Worm (Caenorhabditis elegans) whole organism, L1 larva: ENCODE measurements around the gene ZK154.6.

Experiments
- C16A3.4 ChIP-seq: fragments of 150-350 bp; optimal IDR thresholded peaks from 2 replicates; lab custom pipeline; 2014; ENCODE audit warnings: missing biosample characterization, missing genetic modification characterization
- C34B4.2 ChIP-seq: sonication (generic microtip); optimal IDR thresholded peaks from 2 replicates; lab custom pipeline; 2017; ENCODE audit warnings: mild to moderate bottlenecking, missing genetic modification characterization, missing compliant biosample characterization
- Y116A8C.19 ChIP-seq: sonication (generic microtip); optimal IDR thresholded peaks from 2 replicates; lab custom pipeline; 2016; ENCODE audit warnings: missing compliant biosample characterization, missing genetic modification characterization, borderline replicate concordance
- alr-1 ChIP-seq: fragments of 200-800 bp; sonication (Bioruptor generic); optimal IDR thresholded peaks from 2 replicates; lab custom pipeline; 2018; ENCODE audit warnings: borderline replicate concordance, mild to moderate bottlenecking, missing genetic modification characterization, missing compliant biosample characterization
- aly-2 ChIP-seq: fragments of 150-350 bp; optimal IDR thresholded peaks from 2 replicates; lab custom pipeline; 2014; ENCODE audit warnings: missing biosample characterization, missing genetic modification characterization
- ama-1 ChIP-seq: fragments of 150-350 bp; optimal IDR thresholded peaks from 2 replicates; lab custom pipeline; 2014
- ceh-8 ChIP-seq: fragments of 200-800 bp; sonication (Bioruptor generic); optimal IDR thresholded peaks from 2 replicates; lab custom pipeline; 2018; ENCODE audit warnings: mild to moderate bottlenecking, missing genetic modification characterization, moderate library complexity, missing compliant biosample characterization
- ceh-82 ChIP-seq, 3 experiments: fragments of 150-350 bp in 1 of 3; sonication (generic microtip) in 2 of 3; optimal IDR thresholded peaks; 2 replicates each; lab custom pipeline; 2014 to 2017; ENCODE audit warnings: missing biosample characterization in 3 of 3, missing genetic modification characterization in 3 of 3
- ceh-88 ChIP-seq: fragments of 200-800 bp; sonication (Bioruptor generic); IDR thresholded peaks from 2 replicates; pipeline ENCODE4 v1.3.6; 2022; ENCODE audit warnings: missing genetic modification characterization, missing compliant biosample characterization
- egl-13 ChIP-seq: sonication (generic microtip); optimal IDR thresholded peaks from 2 replicates; lab custom pipeline; 2016; ENCODE audit warnings: missing genotype, missing genetic modification reagents, missing genetic modification characterization, missing compliant biosample characterization
- elt-2 ChIP-seq: sonication (generic microtip); optimal IDR thresholded peaks from 2 replicates; lab custom pipeline; 2016; ENCODE audit warnings: missing genetic modification characterization, mild to moderate bottlenecking, inconsistent platforms, missing compliant biosample characterization, missing genetic modification reagents
- elt-3 ChIP-seq, 6 experiments: fragments of 150-350 bp in 1 of 6; sonication (generic microtip); optimal IDR thresholded peaks; 2 replicates each; lab custom pipeline; 2017 to 2018; ENCODE audit warnings: missing biosample characterization in 6 of 6, missing genetic modification characterization in 6 of 6, inconsistent platforms in 1 of 6
- ets-5 ChIP-seq: fragments of 200-800 bp; sonication (Bioruptor generic); IDR thresholded peaks from 2 replicates; pipeline ENCODE4 v1.3.6; 2022; ENCODE audit warnings: missing genetic modification characterization, missing compliant biosample characterization
- fkh-4 ChIP-seq: sonication (generic microtip); optimal IDR thresholded peaks from 2 replicates; lab custom pipeline; 2016; ENCODE audit warnings: missing compliant biosample characterization, missing genetic modification characterization, borderline replicate concordance
- fkh-8 ChIP-seq: sonication (generic microtip); optimal IDR thresholded peaks from 2 replicates; lab custom pipeline; 2016; ENCODE audit warnings: mild to moderate bottlenecking, missing genetic modification characterization, missing compliant biosample characterization
- irx-1 ChIP-seq: sonication (generic microtip); optimal IDR thresholded peaks from 2 replicates; lab custom pipeline; 2016; ENCODE audit warnings: missing genetic modification characterization, missing compliant biosample characterization
- isw-1 ChIP-seq: fragments of 200-800 bp; sonication (Bioruptor generic); IDR thresholded peaks from 2 replicates; pipeline ENCODE4 v1.3.6; 2022; ENCODE audit warnings: missing genetic modification characterization, missing compliant biosample characterization
- jun-1 ChIP-seq: fragments of 150-350 bp; optimal IDR thresholded peaks from 2 replicates; lab custom pipeline; 2014; ENCODE audit warnings: missing biosample characterization, missing genetic modification reagents, missing genetic modification characterization
- lin-13 ChIP-seq: fragments of 150-350 bp; optimal IDR thresholded peaks from 2 replicates; lab custom pipeline; 2014; ENCODE audit warnings: missing biosample characterization, missing genetic modification reagents, missing genetic modification characterization
- lin-14 ChIP-seq: fragments of 200-800 bp; sonication (Bioruptor generic); optimal IDR thresholded peaks from 2 replicates; lab custom pipeline; 2018; ENCODE audit warnings: mild to moderate bottlenecking, missing genetic modification characterization, moderate library complexity, missing compliant biosample characterization
- lin-39 ChIP-seq: fragments of 150-350 bp; optimal IDR thresholded peaks from 2 replicates; lab custom pipeline; 2014; ENCODE audit warnings: missing biosample characterization, missing genetic modification reagents, missing genetic modification characterization
- mef-2 ChIP-seq: fragments of 150-350 bp; optimal IDR thresholded peaks from 2 replicates; lab custom pipeline; 2014; ENCODE audit warnings: missing biosample characterization, missing genetic modification characterization
- nhr-12 ChIP-seq: sonication (generic microtip); optimal IDR thresholded peaks from 2 replicates; lab custom pipeline; 2017; ENCODE audit warnings: missing biosample characterization, missing genetic modification characterization
- nhr-19 ChIP-seq: fragments of 200-800 bp; sonication (Bioruptor generic); conservative IDR thresholded peaks from 2 replicates; pipeline ENCODE4 v1.3.6; 2022; ENCODE audit warnings: missing genetic modification characterization, missing compliant biosample characterization
- nhr-20 ChIP-seq: sonication (generic microtip); optimal IDR thresholded peaks from 2 replicates; lab custom pipeline; 2016; ENCODE audit warnings: mild to moderate bottlenecking, missing genetic modification characterization, missing compliant biosample characterization
- nhr-237 ChIP-seq: fragments of 150-350 bp; optimal IDR thresholded peaks from 2 replicates; lab custom pipeline; 2014; ENCODE audit warnings: missing biosample characterization, missing genetic modification characterization
- nhr-28 ChIP-seq: fragments of 150-350 bp; optimal IDR thresholded peaks from 2 replicates; lab custom pipeline; 2014; ENCODE audit warnings: missing biosample characterization, missing genetic modification characterization
- nhr-47 ChIP-seq: sonication (generic microtip); optimal IDR thresholded peaks from 2 replicates; lab custom pipeline; 2016; ENCODE audit warnings: mild to moderate bottlenecking, missing genetic modification characterization, moderate library complexity, missing compliant biosample characterization
- nhr-84 ChIP-seq: sonication (generic microtip); optimal IDR thresholded peaks from 2 replicates; lab custom pipeline; 2017; ENCODE audit warnings: missing biosample characterization, missing genetic modification characterization
- nhr-90 ChIP-seq: sonication (generic microtip); optimal IDR thresholded peaks from 2 replicates; lab custom pipeline; 2016; ENCODE audit warnings: mild to moderate bottlenecking, missing genetic modification characterization, missing compliant biosample characterization; ENCODE audit not compliant: poor library complexity
- pag-3 ChIP-seq: sonication (generic microtip); optimal IDR thresholded peaks from 2 replicates; lab custom pipeline; 2017; ENCODE audit warnings: missing genetic modification characterization, mild to moderate bottlenecking, missing compliant biosample characterization, antibody characterized with exemption, borderline replicate concordance; ENCODE audit not compliant: insufficient read depth
- pqm-1 ChIP-seq: sonication (generic microtip); optimal IDR thresholded peaks from 3 replicates; lab custom pipeline; 2017; ENCODE audit warnings: missing biosample characterization, missing genetic modification characterization
- rnt-1 ChIP-seq: sonication (generic microtip); optimal IDR thresholded peaks from 2 replicates; lab custom pipeline; 2016; ENCODE audit warnings: mild to moderate bottlenecking, missing genetic modification characterization, moderate library complexity, missing compliant biosample characterization
- skn-1 ChIP-seq: fragments of 150-350 bp; optimal IDR thresholded peaks from 2 replicates; lab custom pipeline; 2014; ENCODE audit warnings: missing biosample characterization, missing genetic modification characterization
- snpc-4 ChIP-seq: fragments of 150-350 bp; optimal IDR thresholded peaks from 2 replicates; lab custom pipeline; 2014; ENCODE audit warnings: missing biosample characterization, missing genetic modification characterization
- sox-4 ChIP-seq: sonication (generic microtip); optimal IDR thresholded peaks from 2 replicates; lab custom pipeline; 2016; ENCODE audit warnings: missing genetic modification characterization, missing compliant biosample characterization
- sptf-1 ChIP-seq: fragments of 150-350 bp; optimal IDR thresholded peaks from 2 replicates; lab custom pipeline; 2014; ENCODE audit warnings: missing biosample characterization, missing genetic modification characterization
- sup-37 ChIP-seq: fragments of 200-800 bp; sonication (Bioruptor generic); optimal IDR thresholded peaks from 2 replicates; lab custom pipeline; 2018; ENCODE audit warnings: mild to moderate bottlenecking, missing genetic modification characterization, missing compliant biosample characterization
- tlp-1 ChIP-seq: fragments of 150-350 bp; optimal IDR thresholded peaks from 2 replicates; lab custom pipeline; 2014; ENCODE audit warnings: missing biosample characterization, missing genetic modification characterization
- unc-62 ChIP-seq: fragments of 150-350 bp; optimal IDR thresholded peaks from 2 replicates; lab custom pipeline; 2014; ENCODE audit warnings: missing biosample characterization, missing genetic modification reagents, missing genetic modification characterization
- unc-98 ChIP-seq: fragments of 200-800 bp; sonication (Bioruptor generic); IDR thresholded peaks from 2 replicates; pipeline ENCODE4 v1.3.6; 2022; ENCODE audit warnings: missing genetic modification characterization, missing compliant biosample characterization
- xbp-1 ChIP-seq: sonication (generic microtip); optimal IDR thresholded peaks from 2 replicates; lab custom pipeline; 2016; ENCODE audit warnings: missing genetic modification characterization, missing compliant biosample characterization
- zip-4 ChIP-seq: fragments of 200-800 bp; sonication (Bioruptor generic); optimal IDR thresholded peaks from 2 replicates; lab custom pipeline; 2018; ENCODE audit warnings: mild to moderate bottlenecking, missing genetic modification characterization, moderate library complexity, missing compliant biosample characterization
- ztf-11 ChIP-seq, 2 experiments: sonication (generic microtip); optimal IDR thresholded peaks; 2 replicates each; lab custom pipeline; 2016 to 2017; ENCODE audit warnings: missing genetic modification characterization in 2 of 2, missing biosample characterization in 1 of 2, missing compliant biosample characterization in 1 of 2
- ztf-4 ChIP-seq: fragments of 150-350 bp; optimal IDR thresholded peaks from 2 replicates; lab custom pipeline; 2014; ENCODE audit warnings: missing biosample characterization, missing genetic modification characterization

Gene ZK154.6

DNA sequence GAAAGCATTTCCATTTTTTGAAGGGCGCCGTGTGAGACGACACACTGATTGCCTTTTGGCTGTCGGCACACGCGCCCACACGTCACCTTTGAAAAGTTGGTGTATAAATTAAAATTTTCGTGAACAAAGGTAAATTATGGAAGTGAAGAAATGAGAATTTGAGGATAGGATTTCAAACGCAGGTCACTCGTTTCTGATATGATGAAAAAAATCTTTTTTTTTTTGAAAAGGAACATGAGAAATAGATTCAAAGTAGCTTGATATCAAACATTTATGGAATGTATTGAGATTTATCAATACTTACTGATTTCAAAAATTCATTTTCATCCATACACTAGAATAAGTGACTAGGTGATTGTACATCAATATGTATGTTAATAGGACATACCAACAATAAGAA, 24.2 kb upstream of the ZK154.6 start:
- TF ChIP-seq isw-1 (GFP tag; lab: Robert Waterston, UW) = no peak
- TF ChIP-seq C16A3.4 = no peak
- TF ChIP-seq skn-1 (tag; lab: Kevin White, UChicago) = no peak
- no peak for TF ChIP-seq nhr-12 (tag; lab: Kevin White, UChicago)
- TF ChIP-seq nhr-19 (GFP tag; lab: Robert Waterston, UW) = no peak
- TF ChIP-seq ztf-4 = no peak
- no peak for TF ChIP-seq ceh-82 (tag; optimal IDR thresholded peaks at IDR 0.05; lab: Kevin White, UChicago)
- TF ChIP-seq lin-14 (GFP tag; lab: Kevin White, UChicago) = peak; percentile 9

DNA sequence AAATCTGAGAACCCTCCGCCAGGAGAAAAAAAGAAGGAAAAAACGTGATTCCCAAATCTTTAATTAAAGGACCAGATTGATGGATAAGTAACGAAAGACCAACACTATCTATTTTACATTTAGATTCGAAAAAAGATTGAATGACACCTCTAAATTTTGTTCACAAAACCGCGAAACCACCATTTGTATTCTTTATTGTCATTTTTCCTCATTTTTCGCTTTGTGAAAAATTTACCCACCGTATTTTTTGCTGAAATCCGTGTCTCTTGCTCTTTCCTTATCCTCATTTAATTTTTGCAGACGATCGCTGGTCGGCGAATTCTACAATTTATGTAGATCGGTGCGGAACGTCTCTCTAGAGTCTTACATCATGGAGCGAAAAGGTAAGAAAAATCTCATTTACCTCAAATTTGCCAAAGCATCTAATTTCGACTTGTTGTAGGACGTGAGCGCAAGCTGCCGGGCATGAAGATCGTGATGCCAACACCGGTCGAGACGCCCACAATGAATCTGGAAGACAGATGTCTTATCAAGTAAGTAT, 23.1 kb upstream of the ZK154.6 start, which contains the start of the genes sek-1 and R03G5.6:
TSS of gene sek-1 (plus strand) at position 301 of the 541 bp plus-strand sequence.
TSS of gene R03G5.6 (minus strand) at position 491 of the 541 bp plus-strand sequence.
- TF ChIP-seq pag-3 (tag; lab: Kevin White, UChicago) (no peak), isw-1 (GFP tag; lab: Robert Waterston, UW) (no peak), zip-4 (GFP tag; lab: Kevin White, UChicago) (no peak), sptf-1 (no peak), ceh-88 (GFP tag; lab: Robert Waterston, UW) (no peak), ceh-8 (GFP tag; lab: Kevin White, UChicago) (no peak), jun-1 (tag; lab: Kevin White, UChicago) (no peak), ets-5 (GFP tag; lab: Robert Waterston, UW) (no peak), nhr-84 (tag; lab: Kevin White, UChicago) (no peak), C16A3.4 (no peak), snpc-4 (tag; lab: Kevin White, UChicago) (no peak), fkh-8 (no peak), C34B4.2 (no peak), fkh-4 (tag; lab: Kevin White, UChicago) (no peak), ztf-11 (tag; optimal IDR thresholded peaks at IDR 0.05; lab: Kevin White, UChicago) (no peak), unc-98 (GFP tag; lab: Robert Waterston, UW) (no peak), sup-37 (GFP tag; lab: Kevin White, UChicago) (no peak)

DNA sequence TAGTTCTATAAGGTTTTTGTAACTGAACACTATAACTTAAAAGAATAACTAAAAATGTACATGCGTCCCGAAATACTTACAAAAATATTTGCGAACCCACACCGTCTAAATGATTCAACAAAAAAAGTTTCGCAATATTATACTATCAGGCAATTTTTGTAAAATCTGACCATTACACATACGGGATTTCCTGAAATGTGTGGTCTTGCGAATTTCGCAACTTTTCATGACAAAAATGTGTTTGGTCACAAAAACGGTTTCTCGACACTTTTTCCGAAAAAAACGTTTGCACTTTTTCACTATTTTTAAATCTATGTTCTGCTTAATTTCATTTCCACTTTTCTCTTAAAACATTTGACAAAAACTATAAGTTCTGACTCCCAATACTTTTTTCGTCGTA, 21.9 kb upstream of the ZK154.6 start:
- TF ChIP-seq elt-3 (tag; optimal IDR thresholded peaks at IDR 0.05; lab: Kevin White, UChicago) (peak in 1 of 6 experiments; percentile 1), skn-1 (tag; lab: Kevin White, UChicago) (peak; percentile 75), lin-13 (GFP tag; lab: Kevin White, UChicago) (no peak)

DNA sequence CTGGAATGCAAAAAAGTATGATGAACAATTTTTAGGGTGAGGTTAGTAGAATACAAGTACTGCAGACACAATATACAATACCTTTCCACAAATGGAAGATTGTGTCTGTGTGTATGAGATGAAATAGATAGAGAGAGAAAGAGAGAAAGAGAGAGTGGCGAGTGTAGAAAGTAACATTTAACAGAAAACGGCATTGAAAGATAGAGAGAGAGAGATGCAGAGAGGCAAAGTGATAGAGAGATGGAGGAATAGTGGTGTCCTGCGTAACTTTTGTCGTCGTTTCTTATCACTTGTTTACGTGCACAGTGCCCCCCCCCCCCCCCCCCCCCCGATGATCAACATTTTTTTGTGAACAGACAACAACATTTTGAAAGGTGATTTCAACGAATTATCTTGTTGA, 21.4 kb upstream of the ZK154.6 start:
- TF ChIP-seq aly-2 (tag; lab: Kevin White, UChicago) (no peak), ceh-8 (GFP tag; lab: Kevin White, UChicago) (no peak), C34B4.2 (no peak), ztf-4 (no peak), nhr-28 (tag; lab: Kevin White, UChicago) (no peak), unc-62 (GFP tag; lab: Kevin White, UChicago) (no peak), irx-1 (no peak), mef-2 (tag; lab: Kevin White, UChicago) (no peak), ets-5 (GFP tag; lab: Robert Waterston, UW) (no peak), C16A3.4 (peak; percentile 20), nhr-19 (GFP tag; lab: Robert Waterston, UW) (peak; percentile 53), zip-4 (GFP tag; lab: Kevin White, UChicago) (no peak), tlp-1 (tag; lab: Kevin White, UChicago) (no peak), nhr-20 (tag; lab: Kevin White, UChicago) (peak; percentile 70), ama-1 (no peak), sox-4 (tag; lab: Kevin White, UChicago) (no peak), alr-1 (tag; lab: Kevin White, UChicago) (no peak), xbp-1 (tag; lab: Kevin White, UChicago) (no peak), elt-3 (tag; optimal IDR thresholded peaks at IDR 0.05; lab: Kevin White, UChicago) (peak in 5 of 6 experiments; percentile 11 to 71 (median 52)), elt-2 (peak; percentile 66), rnt-1 (tag; lab: Kevin White, UChicago) (no peak), lin-14 (GFP tag; lab: Kevin White, UChicago) (peak; percentile 73), pqm-1 (tag; lab: Kevin White, UChicago) (no peak), Y116A8C.19 (no peak), egl-13 (tag; lab: Kevin White, UChicago) (no peak), nhr-237 (tag; lab: Kevin White, UChicago) (no peak), lin-13 (GFP tag; lab: Kevin White, UChicago) (no peak), nhr-47 (peak; percentile 21), jun-1 (tag; lab: Kevin White, UChicago) (no peak), nhr-90 (tag; lab: Kevin White, UChicago) (peak; percentile 49), lin-39 (no peak)
